Worm (Caenorhabditis elegans) whole organism, young adult: ENCODE results near the gene ztf-28.
"Not testable (repeated sequence)": the region's sequence is repeated elsewhere in the genome, so short reads cannot be mapped to it uniquely, and the experiment has no call there.

ENCODE experiments used
- B0035.1 ChIP-seq: sonication (generic microtip); optimal IDR thresholded peaks from 2 replicates; lab custom pipeline; 2016; ENCODE audit warnings: missing genetic modification characterization, mild to moderate bottlenecking, missing compliant biosample characterization, missing genotype, missing genetic modification reagents
- B0261.1 ChIP-seq: sonication (generic microtip); optimal IDR thresholded peaks from 2 replicates; lab custom pipeline; 2016; ENCODE audit warnings: mild to moderate bottlenecking, missing genetic modification characterization, moderate library complexity, missing compliant biosample characterization
- B0336.3 ChIP-seq: fragments of 200-800 bp; sonication (Bioruptor generic); IDR thresholded peaks from 2 replicates; pipeline ENCODE4 v1.3.6; 2022; ENCODE audit warnings: missing genetic modification characterization, missing compliant biosample characterization
- F23B12.7 ChIP-seq: sonication (generic microtip); optimal IDR thresholded peaks from 2 replicates; lab custom pipeline; 2017; ENCODE audit warnings: missing genetic modification characterization, mild to moderate bottlenecking, missing compliant biosample characterization, antibody characterized with exemption, moderate library complexity; ENCODE audit not compliant: insufficient read depth
- F37B4.10 ChIP-seq: fragments of 200-800 bp; sonication (Bioruptor generic); IDR thresholded peaks from 2 replicates; pipeline ENCODE4 v1.3.6; 2022; ENCODE audit warnings: missing genetic modification characterization, missing compliant biosample characterization
- T26A5.8 ChIP-seq: sonication (generic microtip); optimal IDR thresholded peaks from 2 replicates; lab custom pipeline; 2016; ENCODE audit warnings: missing genetic modification characterization, missing compliant biosample characterization
- Y95B8A.8 ChIP-seq: fragments of 200-800 bp; sonication (Bioruptor generic); IDR thresholded peaks from 2 replicates; pipeline ENCODE4 v1.3.6; 2022; ENCODE audit warnings: missing genetic modification reagents, missing genetic modification characterization, missing compliant biosample characterization
- akir-1 ChIP-seq: fragments of 200-800 bp; sonication (Bioruptor generic); optimal IDR thresholded peaks from 2 replicates; lab custom pipeline; 2018; ENCODE audit warnings: mild to moderate bottlenecking, missing genetic modification characterization, moderate library complexity, missing compliant biosample characterization
- athp-1 ChIP-seq: sonication (generic microtip); optimal IDR thresholded peaks from 2 replicates; lab custom pipeline; 2017; ENCODE audit warnings: mild to moderate bottlenecking, missing genetic modification characterization, missing compliant biosample characterization
- attf-3 ChIP-seq: fragments of 200-800 bp; sonication (Bioruptor generic); conservative IDR thresholded peaks from 2 replicates; pipeline ENCODE4 v1.3.6; 2022; ENCODE audit warnings: missing genetic modification reagents, missing genetic modification characterization, missing compliant biosample characterization
- attf-6 ChIP-seq: fragments of 200-800 bp; sonication (Bioruptor generic); IDR thresholded peaks from 2 replicates; pipeline ENCODE4 v1.3.6; 2022; ENCODE audit warnings: missing genetic modification reagents, missing genetic modification characterization, missing compliant biosample characterization
- bed-1 ChIP-seq: fragments of 200-800 bp; sonication (Bioruptor generic); IDR thresholded peaks from 2 replicates; pipeline ENCODE4 v1.3.6; 2022; ENCODE audit warnings: missing genetic modification reagents, missing genetic modification characterization, missing compliant biosample characterization
- cebp-2 ChIP-seq: fragments of 200-800 bp; sonication (Bioruptor generic); IDR thresholded peaks from 2 replicates; pipeline ENCODE4 v1.3.6; 2022; ENCODE audit warnings: missing genetic modification characterization, missing compliant biosample characterization
- ceh-58 ChIP-seq: fragments of 200-800 bp; sonication (Bioruptor generic); IDR thresholded peaks from 2 replicates; pipeline ENCODE4 v1.3.6; 2022; ENCODE audit warnings: missing genetic modification characterization, missing compliant biosample characterization
- ceh-79 ChIP-seq: sonication (generic microtip); optimal IDR thresholded peaks from 2 replicates; lab custom pipeline; 2017; ENCODE audit warnings: mild to moderate bottlenecking, missing genetic modification characterization, missing compliant biosample characterization
- ceh-91 ChIP-seq: fragments of 200-800 bp; sonication (Bioruptor generic); IDR thresholded peaks from 2 replicates; pipeline ENCODE4 v1.3.6; 2022; ENCODE audit warnings: missing genetic modification reagents, missing genetic modification characterization, missing compliant biosample characterization
- efl-1 ChIP-seq: fragments of 150-350 bp; optimal IDR thresholded peaks from 2 replicates; lab custom pipeline; 2014; ENCODE audit warnings: missing biosample characterization, missing genetic modification reagents, missing genetic modification characterization
- egl-44 ChIP-seq: fragments of 200-800 bp; sonication (Bioruptor generic); IDR thresholded peaks from 2 replicates; pipeline ENCODE4 v1.3.6; 2022; ENCODE audit warnings: missing genetic modification reagents, missing genetic modification characterization, missing compliant biosample characterization
- egrh-3 ChIP-seq: fragments of 200-800 bp; sonication (Bioruptor generic); IDR thresholded peaks from 2 replicates; pipeline ENCODE4 v1.3.6; 2022; ENCODE audit warnings: missing genetic modification reagents, missing genetic modification characterization, missing compliant biosample characterization
- lag-1 ChIP-seq: fragments of 200-800 bp; sonication (Bioruptor generic); IDR thresholded peaks from 2 replicates; pipeline ENCODE4 v1.3.6; 2022; ENCODE audit warnings: missing genetic modification reagents, missing genetic modification characterization, missing compliant biosample characterization
- lin-54 ChIP-seq: fragments of 200-800 bp; sonication (Bioruptor generic); optimal IDR thresholded peaks from 2 replicates; lab custom pipeline; 2018; ENCODE audit warnings: mild to moderate bottlenecking, missing genetic modification characterization, missing compliant biosample characterization
- madf-8 ChIP-seq: fragments of 200-800 bp; sonication (Bioruptor generic); conservative IDR thresholded peaks from 2 replicates; pipeline ENCODE4 v1.3.6; 2022; ENCODE audit warnings: missing genetic modification reagents, missing genetic modification characterization, missing compliant biosample characterization
- nhr-90 ChIP-seq: sonication (generic microtip); optimal IDR thresholded peaks from 2 replicates; lab custom pipeline; 2016; ENCODE audit warnings: missing genotype, mild to moderate bottlenecking, missing genetic modification characterization, missing compliant biosample characterization
- pha-4 ChIP-seq: fragments of 150-350 bp; sonication (generic microtip); optimal IDR thresholded peaks from 2 replicates; lab custom pipeline; 2014; ENCODE audit warnings: missing biosample characterization, missing genetic modification reagents, missing genetic modification characterization
- rpc-1 ChIP-seq, 2 experiments: fragments of 150-350 bp in 1 of 2; sonication (generic microtip) in 1 of 2; optimal IDR thresholded peaks; 2 replicates each; lab custom pipeline; 2014 to 2018; ENCODE audit warnings: missing biosample characterization in 1 of 2, missing genetic modification characterization in 1 of 2, missing genetic modification reagents in 1 of 2, missing genotype in 1 of 2
- snpc-1.3 ChIP-seq: sonication (generic microtip); optimal IDR thresholded peaks from 2 replicates; lab custom pipeline; 2017; ENCODE audit warnings: missing genetic modification characterization, mild to moderate bottlenecking, missing compliant biosample characterization, antibody characterized with exemption, moderate library complexity, missing genotype, missing genetic modification reagents; ENCODE audit not compliant: insufficient read depth
- somi-1 ChIP-seq: fragments of 200-800 bp; sonication (Bioruptor generic); optimal IDR thresholded peaks from 2 replicates; lab custom pipeline; 2018; ENCODE audit warnings: mild to moderate bottlenecking, missing genetic modification characterization, missing compliant biosample characterization
- sptf-2 ChIP-seq: fragments of 200-800 bp; sonication (Bioruptor generic); optimal IDR thresholded peaks from 2 replicates; lab custom pipeline; 2018; ENCODE audit warnings: mild to moderate bottlenecking, missing genetic modification characterization, missing compliant biosample characterization
- zfh-2 ChIP-seq: fragments of 200-800 bp; sonication (Bioruptor generic); conservative IDR thresholded peaks from 2 replicates; pipeline ENCODE4 v1.3.6; 2022; ENCODE audit warnings: missing genetic modification reagents, missing genetic modification characterization, missing compliant biosample characterization
- ztf-25 ChIP-seq: fragments of 200-800 bp; sonication (Bioruptor generic); IDR thresholded peaks from 2 replicates; pipeline ENCODE4 v1.3.6; 2022; ENCODE audit warnings: missing genetic modification reagents, missing genetic modification characterization, missing compliant biosample characterization
- ztf-26 ChIP-seq: sonication (generic microtip); optimal IDR thresholded peaks from 2 replicates; lab custom pipeline; 2017; ENCODE audit warnings: missing genetic modification characterization, missing compliant biosample characterization

The ztf-28 gene

ce11 chrV:2081894-2082293 lies 8.6 kb upstream of the ztf-28 start:
- TF ChIP-seq rpc-1 (optimal IDR thresholded peaks at IDR 0.05; lab: Kevin White, UChicago), result no peak
- TF ChIP-seq rpc-1 (tag; optimal IDR thresholded peaks at IDR 0.05; lab: Kevin White, UChicago), result no peak
- no peak for TF ChIP-seq efl-1 (GFP tag; lab: Kevin White, UChicago)
- TF ChIP-seq bed-1 (GFP tag; lab: Robert Waterston, UW), result no peak
- no peak for TF ChIP-seq lag-1 (GFP tag; lab: Robert Waterston, UW)
- no peak for TF ChIP-seq egl-44 (GFP tag; lab: Robert Waterston, UW)

DNA sequence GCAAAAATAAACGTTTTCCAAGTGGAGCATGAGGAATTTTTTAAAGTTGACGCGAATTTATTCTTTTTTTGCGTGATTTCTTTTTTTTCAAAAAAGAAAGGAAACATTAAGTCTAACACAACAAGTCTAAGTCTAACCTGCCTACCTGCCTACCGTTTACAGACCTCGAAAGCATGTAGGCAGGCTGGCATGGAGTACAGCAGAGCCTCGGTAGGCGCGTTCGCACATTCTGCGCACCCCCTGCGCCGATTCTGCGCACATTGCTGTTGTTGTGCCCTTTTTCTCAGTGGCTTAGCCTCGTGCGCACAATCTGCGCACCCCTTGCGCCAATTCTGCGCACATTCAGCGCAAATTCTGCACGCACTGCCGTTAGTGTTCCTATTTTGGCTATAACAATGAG lies 6.6 kb upstream of the ztf-28 start:
- TF ChIP-seq nhr-90 (tag; lab: Kevin White, UChicago) (no peak), zfh-2 (GFP tag; lab: Robert Waterston, UW) (peak; percentile 56), ztf-25 (GFP tag; lab: Robert Waterston, UW) (0 out of 2 replicates have a peak, but pooled peaks have one; percentile 51), egrh-3 (peak; percentile 23; the same call in 1 of the 2 replicates)

DNA sequence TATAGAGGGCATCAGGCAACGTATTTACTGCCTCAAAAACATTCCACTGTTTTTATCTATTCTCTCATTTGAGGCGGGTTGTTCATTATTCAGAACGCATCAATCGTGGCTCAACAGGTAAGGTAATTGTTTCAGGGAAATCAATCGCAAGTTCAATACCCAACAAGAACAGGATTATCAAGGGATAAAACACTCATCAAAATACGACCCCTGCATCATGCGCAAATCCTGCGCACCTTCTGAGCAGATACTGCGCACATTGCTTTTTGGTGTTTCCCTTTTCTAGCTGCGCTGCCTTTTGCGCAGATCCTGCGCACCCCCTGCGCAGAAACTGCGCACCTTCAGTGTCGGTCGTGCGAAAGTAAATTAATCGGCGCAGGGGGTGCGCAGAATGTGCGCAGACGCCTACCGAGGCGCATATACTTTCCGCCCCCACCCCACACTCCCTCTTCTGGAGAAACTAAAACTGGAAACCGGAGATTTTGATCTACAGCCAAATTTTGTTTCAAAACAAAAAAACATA lies 4.7 kb upstream of the ztf-28 start, which contains the start of gene F36F12.3:
Gene F36F12.3, plus strand, starts transcription at position 51 of the 523 bp plus-strand sequence.
- TF ChIP-seq rpc-1 (optimal IDR thresholded peaks at IDR 0.05; lab: Kevin White, UChicago), result not testable (repeated sequence)
- TF ChIP-seq rpc-1 (tag; optimal IDR thresholded peaks at IDR 0.05; lab: Kevin White, UChicago) (peak; percentile 20), Y95B8A.8 (GFP tag; lab: Robert Waterston, UW) (0 out of 2 replicates have a peak, but pooled peaks have one; percentile 15), zfh-2 (GFP tag; lab: Robert Waterston, UW) (0 out of 2 replicates have a peak, but pooled peaks have one; percentile 11), F37B4.10 (GFP tag; lab: Robert Waterston, UW) (0 out of 2 replicates have a peak, but pooled peaks have one; percentile 63), egrh-3 (peak; percentile 26; the same call in 1 of the 2 replicates)

DNA sequence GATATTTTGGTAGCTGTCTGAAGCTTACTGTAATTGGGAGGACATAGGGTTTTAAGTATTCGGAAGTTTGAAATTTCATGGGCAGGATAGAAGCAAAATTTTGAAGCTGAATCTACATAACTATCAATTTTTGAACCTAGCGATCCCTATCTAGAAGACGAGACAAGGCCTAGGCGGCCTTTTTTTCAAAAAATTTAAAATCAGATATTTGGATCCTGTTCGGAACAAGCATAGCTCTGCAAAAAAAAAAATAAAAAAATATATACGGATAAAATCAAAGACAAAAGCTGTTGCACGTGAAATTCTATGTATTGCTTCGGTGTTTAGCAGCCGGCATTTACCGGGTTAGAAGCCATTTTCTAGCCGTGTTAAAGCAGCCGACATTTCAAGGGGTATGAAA lies 4.7 kb downstream of the ztf-28 start, which contains the start of gene F36F12.2:
Gene F36F12.2, minus strand, starts transcription at position 101 of the 400 bp plus-strand sequence.
- TF ChIP-seq attf-3 (GFP tag; lab: Robert Waterston, UW) (no peak), ceh-91 (no peak), nhr-90 (tag; lab: Kevin White, UChicago) (no peak), B0261.1 (tag; lab: Kevin White, UChicago) (no peak), cebp-2 (no peak), sptf-2 (GFP tag; lab: Kevin White, UChicago) (no peak), attf-6 (GFP tag; lab: Robert Waterston, UW) (no peak), ceh-58 (GFP tag; lab: Robert Waterston, UW) (no peak), pha-4 (no peak), athp-1 (tag; lab: Kevin White, UChicago) (no peak), somi-1 (GFP tag; lab: Kevin White, UChicago) (no peak), madf-8 (GFP tag; lab: Robert Waterston, UW) (no peak), B0336.3 (GFP tag; lab: Robert Waterston, UW) (no peak), lin-54 (no peak), ztf-26 (no peak), T26A5.8 (tag; lab: Kevin White, UChicago) (no peak), ceh-79 (tag; lab: Kevin White, UChicago) (no peak), B0035.1 (tag; lab: Kevin White, UChicago) (no peak), snpc-1.3 (no peak)

ce11 chrV:2095772-2096171 lies 5.3 kb downstream of the ztf-28 start, which contains the start of gene clec-207:
clec-207 (plus strand) TSS chrV:2096072.
- TF ChIP-seq akir-1 (GFP tag; lab: Kevin White, UChicago) (no peak), madf-8 (GFP tag; lab: Robert Waterston, UW) (no peak), F23B12.7 (tag; lab: Kevin White, UChicago) (no peak)
- TF ChIP-seq, all 124 proteins: peak for 0
